Fruit fly (Drosophila melanogaster): ENCODE measurements around the gene CG31248.

The CG31248 gene

dm6 chr3R:7107713-7108588 is 21.2 kb upstream of the CG31248 start (continued):
- TF ChIP-seq CHES-1-like (GFP tag; optimal IDR thresholded peaks at IDR 0.05) (no peak), Spps (tag; optimal IDR thresholded peaks at IDR 0.05) (no peak), CG12299 (tag; optimal IDR thresholded peaks at IDR 0.05) (peak; percentile 49), Pdp1 (GFP tag; optimal IDR thresholded peaks at IDR 0.05) (peak in 1 of 2 experiments; percentile 35), Camta (GFP tag; optimal IDR thresholded peaks at IDR 0.05) (no peak), CG4854 (GFP tag; optimal IDR thresholded peaks at IDR 0.05) (no peak), lilli (GFP tag; optimal IDR thresholded peaks at IDR 0.05) (no peak), CG17912 (GFP tag; optimal IDR thresholded peaks at IDR 0.05) (no peak), rib (GFP tag; IDR thresholded peaks at IDR 0.05) (no peak), Atf6 (GFP tag; IDR thresholded peaks at IDR 0.05) (no peak), Nf-YA (GFP tag; IDR thresholded peaks at IDR 0.05) (no peak), CG3281 (GFP tag; optimal IDR thresholded peaks at IDR 0.05) (peak; percentile 2), nerfin-2 (GFP tag; IDR thresholded peaks at IDR 0.05; ENCODE audit: partially characterized antibody) (no peak), bowl (GFP tag; IDR thresholded peaks at IDR 0.05) (no peak)

- TF ChIP-seq rib (GFP tag; IDR thresholded peaks at IDR 0.05) (no peak), pfk (GFP tag; optimal IDR thresholded peaks at IDR 0.05) (no peak), Dip3 (GFP tag; optimal IDR thresholded peaks at IDR 0.05) (peak; percentile 44), D (optimal IDR thresholded peaks at IDR 0.05) (no peak), D (GFP tag; optimal IDR thresholded peaks at IDR 0.05) (peak; percentile 98), Dbx (GFP tag; IDR thresholded peaks at IDR 0.05) (no peak), dpn (GFP tag; optimal IDR thresholded peaks at IDR 0.05) (peak; percentile 88 to 94), ato (GFP tag; IDR thresholded peaks at IDR 0.05; ENCODE audit: partially characterized antibody) (no peak), tin (GFP tag; optimal IDR thresholded peaks at IDR 0.05) (peak; percentile 96), seq (GFP tag; IDR thresholded peaks at IDR 0.05) (no peak), CG6791 (GFP tag; IDR thresholded peaks at IDR 0.05; ENCODE audit: partially characterized antibody) (no peak), CG2875 (GFP tag; optimal IDR thresholded peaks at IDR 0.05) (peak; percentile 92), z (GFP tag; IDR thresholded peaks at IDR 0.05) (no peak), Camta (GFP tag; optimal IDR thresholded peaks at IDR 0.05) (peak; percentile 96), MTF-1 (GFP tag; optimal IDR thresholded peaks at IDR 0.05; ENCODE audit: borderline replicate concordance) (peak; percentile 91), Sry-β (GFP tag; optimal IDR thresholded peaks at IDR 0.05) (peak; percentile 68), salm (tag; optimal IDR thresholded peaks at IDR 0.05) (peak; percentile 90), sisA (GFP tag; IDR thresholded peaks at IDR 0.05) (no peak), chinmo (GFP tag; IDR thresholded peaks at IDR 0.05; ENCODE audit: partially characterized antibody) (no peak), en (GFP tag; optimal IDR thresholded peaks at IDR 0.05) (peak; percentile 88), CG3163 (GFP tag; optimal IDR thresholded peaks at IDR 0.05) (peak; percentile 68), Max (GFP tag; optimal IDR thresholded peaks at IDR 0.05) (peak; percentile 92), Sox100B (GFP tag; optimal IDR thresholded peaks at IDR 0.05) (peak; percentile 97), hkb (optimal IDR thresholded peaks at IDR 0.05) (no peak), hkb (GFP tag; IDR thresholded peaks at IDR 0.05) (no peak), slp2 (GFP tag; optimal IDR thresholded peaks at IDR 0.05) (peak; percentile 90), Mad (GFP tag; optimal IDR thresholded peaks at IDR 0.05) (peak; percentile 90), CG12155 (GFP tag; optimal IDR thresholded peaks at IDR 0.05) (peak; percentile 87), CG42726 (GFP tag; IDR thresholded peaks at IDR 0.05; ENCODE audit: partially characterized antibody) (no peak), HmgD (GFP tag; optimal IDR thresholded peaks at IDR 0.05) (peak; percentile 33), twi (tag; optimal IDR thresholded peaks at IDR 0.05) (peak; percentile 96), dimm (GFP tag; IDR thresholded peaks at IDR 0.05) (no peak), repo (GFP tag; optimal IDR thresholded peaks at IDR 0.05) (peak; percentile 82), NK7.1 (GFP tag; optimal IDR thresholded peaks at IDR 0.05) (peak; percentile 88), CG7271 (tag; optimal IDR thresholded peaks at IDR 0.05) (peak; percentile 94)
Measured at dm6 chr3R:7108589-7109312, 20.4 kb upstream of the CG31248 start.

Measured in whole organism, embryonic.